Worm (Caenorhabditis elegans): ENCODE results near the gene par-1.

Gene par-1

DNA sequence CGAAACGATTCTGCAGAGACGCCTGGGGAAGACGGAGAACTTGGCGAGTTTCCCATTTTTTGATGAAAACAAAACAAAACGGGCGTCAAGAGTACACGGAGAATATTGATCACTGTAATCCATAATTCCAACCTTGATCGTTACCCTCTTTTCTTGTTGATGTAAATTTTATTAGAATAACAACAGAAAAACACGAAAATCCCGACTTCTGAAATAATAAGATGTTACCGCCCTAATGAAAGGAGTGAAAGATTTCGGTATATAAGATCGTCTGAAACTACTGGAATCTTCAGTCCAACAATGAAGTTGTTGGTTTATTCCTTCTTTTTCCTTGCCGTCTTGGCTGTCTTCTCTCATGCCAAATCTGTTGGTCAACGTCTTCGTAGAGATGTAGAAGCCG, 41.2 kb downstream of the par-1 start, which contains the start of gene D1086.9:
Gene D1086.9, plus strand, starts transcription at position 301 of the 400 bp plus-strand sequence.
- no peak for TF ChIP-seq daf-12 (tag; optimal IDR thresholded peaks at IDR 0.05)
- no peak for TF ChIP-seq nhr-76 (tag; optimal IDR thresholded peaks at IDR 0.05)

DNA sequence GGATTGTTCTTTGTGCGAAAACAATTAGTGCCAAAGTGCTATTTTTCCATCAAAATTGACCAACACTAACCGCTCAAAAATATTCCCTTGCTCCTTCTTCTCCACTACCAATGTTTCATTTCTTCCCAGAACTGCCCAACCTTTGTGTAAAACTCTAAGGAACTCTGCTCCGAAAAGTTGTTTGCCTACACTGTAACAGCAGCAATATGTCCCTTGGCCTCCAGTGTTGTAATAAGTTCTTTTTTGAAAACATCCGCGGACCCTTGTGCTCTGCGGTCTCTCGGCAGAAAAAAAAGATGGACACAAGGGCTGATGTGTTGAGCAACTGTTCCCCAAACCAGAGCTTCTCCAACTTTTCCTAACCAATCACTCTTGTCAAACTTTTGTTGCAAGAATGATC, 44.3 kb downstream of the par-1 start, which contains the start of gene D1086.12:
Gene D1086.12, plus strand, starts transcription at position 301 of the 400 bp plus-strand sequence.
- TF ChIP-seq fkh-2 (tag; optimal IDR thresholded peaks at IDR 0.05) (no peak), nfya-1 (tag; optimal IDR thresholded peaks at IDR 0.05; ENCODE audit: insufficient read depth) (peak; percentile 24), aly-2 (tag; optimal IDR thresholded peaks at IDR 0.05) (no peak)

DNA sequence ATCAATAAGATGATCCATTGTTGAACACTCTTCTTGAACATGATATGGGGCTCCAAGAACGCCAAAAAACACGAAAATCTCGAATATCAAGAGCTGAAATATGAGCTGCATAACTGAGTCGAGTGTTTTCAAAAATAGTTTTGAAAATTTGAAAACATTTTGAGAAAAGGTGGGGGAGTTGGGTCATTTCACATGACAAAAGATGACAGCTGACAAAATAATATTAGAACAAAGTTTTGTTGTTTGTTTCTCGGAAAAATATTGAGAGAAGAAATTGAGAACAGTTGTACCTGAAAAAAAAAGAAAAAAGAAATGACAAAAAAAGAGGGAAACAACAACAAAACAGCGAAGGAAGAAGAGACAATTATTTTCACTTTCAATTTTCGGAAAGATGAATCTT, 46.6 kb downstream of the par-1 start, which contains the start of the genes D1086.2 and D1086.1:
Gene D1086.2, minus strand, starts transcription at position 150 of the 400 bp plus-strand sequence.
Gene D1086.1, plus strand, starts transcription at position 340 of the 400 bp plus-strand sequence.
- no peak for TF ChIP-seq ztf-11 (tag; optimal IDR thresholded peaks at IDR 0.05)
- no peak for TF ChIP-seq nhr-237 (tag; optimal IDR thresholded peaks at IDR 0.05)
- TF ChIP-seq elt-2 (tag; optimal IDR thresholded peaks at IDR 0.05) = no peak
- no peak for TF ChIP-seq lin-15B (tag; optimal IDR thresholded peaks at IDR 0.05)
- no peak for TF ChIP-seq lsy-12 (tag; optimal IDR thresholded peaks at IDR 0.05)
- no peak for TF ChIP-seq nhr-28 (tag; optimal IDR thresholded peaks at IDR 0.05)
- no peak for TF ChIP-seq ceh-82 (tag; optimal IDR thresholded peaks at IDR 0.05)
- no peak for TF ChIP-seq nhr-43 (tag; optimal IDR thresholded peaks at IDR 0.05; ENCODE audit: poor library complexity, severe bottlenecking)

DNA sequence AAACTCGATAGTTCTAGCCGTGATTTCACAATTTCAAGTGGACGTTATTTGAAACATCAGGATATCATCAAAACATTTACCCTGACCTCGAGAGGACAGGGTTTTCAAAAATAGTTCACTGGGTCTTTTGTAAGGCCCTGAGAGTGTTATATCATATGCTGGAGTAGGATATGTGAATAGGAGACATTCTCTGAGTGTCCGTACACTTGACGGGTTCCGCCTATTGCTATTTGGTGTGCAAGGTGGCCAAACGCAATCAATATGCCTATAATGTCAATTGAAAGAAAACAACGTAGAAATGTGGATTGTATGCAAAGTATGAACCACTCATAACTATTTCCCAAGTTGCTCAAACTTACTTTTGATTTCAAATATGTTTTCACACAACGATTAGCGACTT, 47.8 kb downstream of the par-1 start:
- TF ChIP-seq pha-4 (tag; optimal IDR thresholded peaks at IDR 0.05) (no peak), snpc-4 (tag; optimal IDR thresholded peaks at IDR 0.05) (no peak), nhr-25 (tag; optimal IDR thresholded peaks at IDR 0.05) (no peak), nhr-23 (tag; optimal IDR thresholded peaks at IDR 0.05) (no peak), ZK546.5 (tag; optimal IDR thresholded peaks at IDR 0.05) (no peak), R02D3.7 (tag; optimal IDR thresholded peaks at IDR 0.05) (no peak), daf-12 (tag; optimal IDR thresholded peaks at IDR 0.05) (no peak)

DNA sequence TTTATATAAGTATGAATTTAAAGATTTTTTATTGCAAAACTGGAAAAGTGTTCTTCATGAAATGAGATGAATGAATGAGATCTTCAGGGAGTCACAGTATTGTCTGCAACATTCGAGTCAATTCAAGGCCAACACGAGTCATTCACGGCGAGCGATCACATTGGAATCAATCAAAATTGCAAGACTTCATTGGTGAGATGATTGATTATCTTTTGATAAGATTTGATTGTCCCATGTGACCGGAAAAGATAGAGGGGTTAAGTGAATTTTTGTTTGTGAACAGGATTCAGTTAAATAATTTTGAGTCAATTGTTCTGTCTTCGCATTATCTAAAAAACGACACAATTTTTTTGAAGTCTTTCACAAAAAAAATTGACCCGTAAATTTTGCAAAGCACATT, 50.2 kb downstream of the par-1 start:
- TF ChIP-seq nhr-28 (tag; optimal IDR thresholded peaks at IDR 0.05) (no peak), jun-1 (tag; optimal IDR thresholded peaks at IDR 0.05) (no peak), mdl-1 (tag; optimal IDR thresholded peaks at IDR 0.05) (no peak), skn-1 (tag; optimal IDR thresholded peaks at IDR 0.05) (no peak), fkh-2 (tag; optimal IDR thresholded peaks at IDR 0.05) (no peak), elt-1 (tag; optimal IDR thresholded peaks at IDR 0.05) (no peak), nhr-23 (tag; optimal IDR thresholded peaks at IDR 0.05) (peak; percentile 78), ZK546.5 (tag; optimal IDR thresholded peaks at IDR 0.05) (no peak), nhr-25 (tag; optimal IDR thresholded peaks at IDR 0.05) (peak; percentile 56), lin-15B (tag; optimal IDR thresholded peaks at IDR 0.05) (no peak), elt-3 (tag; optimal IDR thresholded peaks at IDR 0.05) (no peak), egl-27 (tag; optimal IDR thresholded peaks at IDR 0.05) (no peak), nhr-43 (tag; optimal IDR thresholded peaks at IDR 0.05; ENCODE audit: poor library complexity, severe bottlenecking) (peak; percentile 32)

DNA sequence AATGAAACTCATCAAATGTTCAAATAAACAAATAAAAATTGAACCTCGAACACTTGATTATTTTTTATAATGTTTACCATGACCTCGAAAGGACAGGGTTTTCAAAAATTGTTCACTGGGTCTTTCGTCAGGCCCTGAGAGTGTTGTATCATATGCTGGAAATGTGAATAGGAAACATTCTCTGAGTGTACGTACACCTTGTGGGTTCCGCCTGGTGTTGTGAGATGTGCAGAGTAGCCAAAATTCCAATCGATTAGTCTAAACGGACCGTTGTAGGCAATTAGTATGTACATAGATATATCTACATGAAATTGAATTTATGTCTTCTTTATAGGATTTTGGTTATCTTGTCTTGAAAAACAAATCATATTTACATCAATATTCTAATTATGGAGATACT, 50.6 kb downstream of the par-1 start:
- TF ChIP-seq nhr-23 (tag; optimal IDR thresholded peaks at IDR 0.05) = no peak

DNA sequence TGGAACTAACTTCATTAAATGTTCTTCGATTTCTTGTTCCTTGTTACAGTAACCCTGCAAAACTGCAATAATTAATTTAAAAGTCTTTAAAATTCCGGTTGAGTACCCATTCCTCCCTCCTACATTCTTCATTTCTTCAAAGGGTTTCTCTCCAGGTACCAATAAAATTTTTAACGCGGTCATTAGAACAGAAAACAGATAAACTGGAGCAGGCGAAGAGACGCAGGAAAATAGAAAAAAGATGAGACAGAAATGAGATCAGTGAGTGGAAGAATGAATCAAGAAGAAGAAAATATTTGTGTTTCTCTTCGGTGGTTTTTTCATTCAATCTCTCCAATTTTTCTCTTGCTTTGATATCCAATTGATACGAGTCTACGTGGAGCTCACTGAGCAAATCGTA, 51.4 kb downstream of the par-1 start, which contains the start of gene D1086.8:
Gene D1086.8, plus strand, starts transcription at position 301 of the 400 bp plus-strand sequence.
- peak; percentile 8 for TF ChIP-seq nfya-1 (tag; optimal IDR thresholded peaks at IDR 0.05; ENCODE audit: insufficient read depth)
- TF ChIP-seq egl-27 (tag; optimal IDR thresholded peaks at IDR 0.05) = no peak
- peak; percentile 44 for TF ChIP-seq egl-5 (tag; optimal IDR thresholded peaks at IDR 0.05)

DNA sequence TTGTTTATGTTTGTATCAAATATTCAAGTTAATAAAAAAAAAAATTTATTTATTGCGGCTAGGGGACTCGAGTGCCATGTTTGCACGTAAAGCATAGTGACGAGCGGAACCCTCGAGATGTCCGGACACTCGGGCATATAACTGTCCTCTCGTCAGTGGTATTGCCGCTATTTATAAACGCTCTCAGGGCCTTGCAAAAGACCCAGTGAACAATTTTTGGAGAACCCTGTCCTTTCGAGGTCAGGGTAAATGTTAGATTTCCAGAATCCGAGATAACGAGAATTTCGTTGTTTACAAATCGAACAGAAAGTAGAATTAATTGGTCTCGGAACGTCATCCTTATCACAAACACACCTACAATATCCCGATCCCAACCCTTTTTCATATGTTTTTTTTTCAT, 52.8 kb downstream of the par-1 start, which contains the start of gene D1086.3:
Gene D1086.3, plus strand, starts transcription at position 390 of the 400 bp plus-strand sequence.
- TF ChIP-seq nhr-43 (tag; optimal IDR thresholded peaks at IDR 0.05; ENCODE audit: poor library complexity, severe bottlenecking) = peak; percentile 59
- TF ChIP-seq egl-5 (tag; optimal IDR thresholded peaks at IDR 0.05) = no peak
- TF ChIP-seq aly-2 (tag; optimal IDR thresholded peaks at IDR 0.05) = no peak
- no peak for TF ChIP-seq nhr-28 (tag; optimal IDR thresholded peaks at IDR 0.05)
- TF ChIP-seq elt-2 (tag; optimal IDR thresholded peaks at IDR 0.05) = peak; percentile 12
- no peak for TF ChIP-seq ceh-9 (tag; optimal IDR thresholded peaks at IDR 0.05)
- TF ChIP-seq snpc-4 (tag; optimal IDR thresholded peaks at IDR 0.05) = peak; percentile 97
- no peak for TF ChIP-seq nhr-23 (tag; optimal IDR thresholded peaks at IDR 0.05)
- TF ChIP-seq R02D3.7 (tag; optimal IDR thresholded peaks at IDR 0.05) = peak; percentile 20
- no peak for TF ChIP-seq lsy-12 (tag; optimal IDR thresholded peaks at IDR 0.05)
- TF ChIP-seq fkh-10 (GFP tag; optimal IDR thresholded peaks at IDR 0.05) = no peak
- TF ChIP-seq ceh-82 (tag; optimal IDR thresholded peaks at IDR 0.05) = no peak
- no peak for TF ChIP-seq eor-1 (tag; optimal IDR thresholded peaks at IDR 0.05)
- TF ChIP-seq elt-1 (tag; optimal IDR thresholded peaks at IDR 0.05) = no peak
- TF ChIP-seq zag-1 (tag; optimal IDR thresholded peaks at IDR 0.05) = no peak
- TF ChIP-seq jun-1 (tag; optimal IDR thresholded peaks at IDR 0.05) = no peak
- no peak for TF ChIP-seq nhr-237 (tag; optimal IDR thresholded peaks at IDR 0.05)
- TF ChIP-seq hmg-11 (tag; optimal IDR thresholded peaks at IDR 0.05) = no peak
- TF ChIP-seq nhr-11 (tag; optimal IDR thresholded peaks at IDR 0.05) = no peak
- TF ChIP-seq ztf-11 (tag; optimal IDR thresholded peaks at IDR 0.05) = no peak
- TF ChIP-seq tbx-2 (tag; optimal IDR thresholded peaks at IDR 0.05) = no peak
- no peak for TF ChIP-seq ZK546.5 (tag; optimal IDR thresholded peaks at IDR 0.05)
- TF ChIP-seq unc-62 (GFP tag; optimal IDR thresholded peaks at IDR 0.05) = no peak
- TF ChIP-seq sea-2 (GFP tag; optimal IDR thresholded peaks at IDR 0.05) = no peak

All from whole organism, L3 larva.